Fruit fly (Drosophila melanogaster) whole organism, wandering third instar larva: ENCODE results near the gene Tbh.

ENCODE experiments used
- Abd-B ChIP-seq: fragments of >200 bp; optimal IDR thresholded peaks from 2 replicates; lab custom pipeline; 2017; ENCODE audit warnings: missing biosample characterization, missing genetic modification characterization
- CG32264 ChIP-seq: fragments of 200-800 bp; sonication (Bioruptor generic); optimal IDR thresholded peaks from 2 replicates; lab custom pipeline; 2016; ENCODE audit warnings: missing biosample characterization, missing genetic modification characterization
- CG9705 ChIP-seq: fragments of 200-800 bp; sonication (Bioruptor generic); optimal IDR thresholded peaks from 2 replicates; lab custom pipeline; 2018; ENCODE audit warnings: missing biosample characterization, mild to moderate bottlenecking, missing genetic modification characterization
- CrebA ChIP-seq: fragments of 200-800 bp; sonication (Bioruptor generic); optimal IDR thresholded peaks from 2 replicates; lab custom pipeline; 2016; ENCODE audit warnings: missing biosample characterization, mild to moderate bottlenecking, missing genetic modification characterization, borderline replicate concordance
- Dfd ChIP-seq: fragments of >200 bp; optimal IDR thresholded peaks from 2 replicates; lab custom pipeline; 2017; ENCODE audit warnings: missing biosample characterization, missing genetic modification characterization
- Dif ChIP-seq: fragments of 200-275, 200-300 bp; sonication (Bioruptor generic); optimal IDR thresholded peaks from 2 replicates; lab custom pipeline; 2018; ENCODE audit warnings: missing biosample characterization, missing genetic modification characterization; ENCODE audit not compliant: partially characterized antibody
- GATAd ChIP-seq: sonication (Bioruptor generic); optimal IDR thresholded peaks from 2 replicates; lab custom pipeline; 2016; ENCODE audit warnings: missing biosample characterization, missing genetic modification characterization
- HLH106 ChIP-seq: fragments of 200-800 bp; optimal IDR thresholded peaks from 3 replicates; lab custom pipeline; 2019; ENCODE audit warnings: missing biosample characterization, mild to moderate bottlenecking, missing genetic modification characterization, moderate library complexity
- Hnf4 ChIP-seq: fragments of 200-800 bp; sonication (Bioruptor generic); optimal IDR thresholded peaks from 2 replicates; lab custom pipeline; 2016; ENCODE audit warnings: missing biosample characterization, mild to moderate bottlenecking, missing genetic modification characterization
- Hr78 ChIP-seq: fragments of >200 bp; optimal IDR thresholded peaks from 2 replicates; lab custom pipeline; 2017; ENCODE audit warnings: missing biosample characterization, missing genetic modification characterization
- Hr83 ChIP-seq: fragments of 200-300 bp; sonication (Bioruptor generic); optimal IDR thresholded peaks from 2 replicates; lab custom pipeline; 2016; ENCODE audit warnings: missing biosample characterization, mild to moderate bottlenecking, missing genetic modification characterization, moderate library complexity; ENCODE audit not compliant: poor library complexity, severe bottlenecking
- Jra ChIP-seq: sonication (Bioruptor generic); optimal IDR thresholded peaks from 2 replicates; lab custom pipeline; 2016; ENCODE audit warnings: missing biosample characterization, missing genetic modification characterization
- Mio ChIP-seq: sonication (Bioruptor generic); optimal IDR thresholded peaks from 2 replicates; lab custom pipeline; 2016; ENCODE audit warnings: missing biosample characterization, missing genetic modification characterization
- Myc ChIP-seq: fragments of >200 bp; optimal IDR thresholded peaks from 2 replicates; lab custom pipeline; 2017
- N ChIP-seq: fragments of >200 bp; optimal IDR thresholded peaks from 2 replicates; lab custom pipeline; 2018; ENCODE audit warnings: missing biosample characterization, missing external identifiers, missing genetic modification characterization
- OdsH ChIP-seq: fragments of 200-800 bp; sonication (Bioruptor generic); optimal IDR thresholded peaks from 2 replicates; lab custom pipeline; 2016; ENCODE audit warnings: missing biosample characterization, mild to moderate bottlenecking, missing genetic modification characterization
- Rel ChIP-seq, 2 experiments: fragments of 200-800 bp; sonication (Bioruptor generic) in 1 of 2; optimal IDR thresholded peaks; 2 replicates in 1 of 2; 3 replicates in 1 of 2; lab custom pipeline; 2016 to 2019; ENCODE audit warnings: mild to moderate bottlenecking in 2 of 2, missing biosample characterization in 2 of 2, missing genetic modification characterization in 2 of 2, moderate library complexity in 1 of 2
- Sp1 ChIP-seq: fragments of 200-800 bp; sonication (Bioruptor generic); optimal IDR thresholded peaks from 3 replicates; lab custom pipeline; 2019; ENCODE audit warnings: missing biosample characterization, mild to moderate bottlenecking, missing genetic modification characterization, moderate library complexity
- Vsx2 ChIP-seq: fragments of 200-300, 225-300 bp; sonication (Bioruptor generic); optimal IDR thresholded peaks from 2 replicates; lab custom pipeline; 2018; ENCODE audit warnings: missing biosample characterization, missing genetic modification characterization; ENCODE audit not compliant: partially characterized antibody
- br ChIP-seq: fragments of 200-800 bp; sonication (Bioruptor generic); optimal IDR thresholded peaks from 2 replicates; lab custom pipeline; 2016; ENCODE audit warnings: missing biosample characterization, missing genetic modification characterization
- brk ChIP-seq: fragments of 200-800 bp; sonication (Bioruptor generic); optimal IDR thresholded peaks from 2 replicates; lab custom pipeline; 2016; ENCODE audit warnings: missing biosample characterization, mild to moderate bottlenecking, missing genetic modification characterization
- dl ChIP-seq, 2 experiments: fragments of 175-275, 200-275 bp in 1 of 2; fragments of 200-275 bp in 1 of 2; sonication (Bioruptor generic); optimal IDR thresholded peaks; lab custom pipeline; 2018; ENCODE audit warnings: mild to moderate bottlenecking in 2 of 2, missing biosample characterization in 2 of 2, missing genetic modification characterization in 2 of 2, moderate library complexity in 2 of 2; ENCODE audit not compliant: partially characterized antibody in 2 of 2, insufficient read depth in 1 of 2
- dmrt93B ChIP-seq: fragments of 200-800 bp; sonication (Bioruptor generic); optimal IDR thresholded peaks from 2 replicates; lab custom pipeline; 2018; ENCODE audit warnings: missing biosample characterization, mild to moderate bottlenecking, missing genetic modification characterization
- dsf ChIP-seq: sonication (Bioruptor generic); optimal IDR thresholded peaks from 2 replicates; lab custom pipeline; 2016; ENCODE audit warnings: missing biosample characterization, missing genetic modification characterization, borderline replicate concordance
- ey ChIP-seq: fragments of 200-800 bp; sonication (Bioruptor generic); optimal IDR thresholded peaks from 2 replicates; lab custom pipeline; 2016; ENCODE audit warnings: missing biosample characterization, missing genetic modification characterization
- foxo ChIP-seq, 2 experiments: fragments of 200-800 bp; sonication (Bioruptor generic); optimal IDR thresholded peaks; 2 replicates in 1 of 2; 3 replicates in 1 of 2; lab custom pipeline; 2016 to 2017; ENCODE audit warnings: missing biosample characterization in 2 of 2, missing genetic modification characterization in 2 of 2
- fru ChIP-seq: fragments of 200-800 bp; sonication (Bioruptor generic); optimal IDR thresholded peaks from 3 replicates; lab custom pipeline; 2016; ENCODE audit warnings: missing biosample characterization, mild to moderate bottlenecking, missing genetic modification characterization
- h ChIP-seq: fragments of 200-800 bp; sonication (Bioruptor generic); optimal IDR thresholded peaks from 3 replicates; lab custom pipeline; 2016; ENCODE audit warnings: missing biosample characterization, mild to moderate bottlenecking, missing genetic modification characterization
- jim ChIP-seq: fragments of 175-275, 200-325 bp; sonication (Bioruptor generic); optimal IDR thresholded peaks from 2 replicates; lab custom pipeline; 2016; ENCODE audit warnings: missing biosample characterization, mild to moderate bottlenecking, missing genetic modification characterization
- lola ChIP-seq: fragments of >200 bp; optimal IDR thresholded peaks from 2 replicates; lab custom pipeline; 2017; ENCODE audit warnings: missing biosample characterization, missing genetic modification characterization
- pan ChIP-seq: fragments of >200 bp; optimal IDR thresholded peaks from 2 replicates; lab custom pipeline; 2017
- psq ChIP-seq: fragments of 200-800 bp; sonication (Bioruptor generic); optimal IDR thresholded peaks from 3 replicates; lab custom pipeline; 2017; ENCODE audit warnings: missing biosample characterization, mild to moderate bottlenecking, missing genetic modification characterization, moderate library complexity
- rgr ChIP-seq: fragments of 200-800 bp; sonication (Bioruptor generic); optimal IDR thresholded peaks from 3 replicates; lab custom pipeline; 2016; ENCODE audit warnings: missing biosample characterization, mild to moderate bottlenecking, missing genetic modification characterization
- sage ChIP-seq: fragments of 200-800 bp; sonication (Bioruptor generic); optimal IDR thresholded peaks from 2 replicates; lab custom pipeline; 2016; ENCODE audit warnings: missing biosample characterization, mild to moderate bottlenecking, missing genetic modification characterization
- sv ChIP-seq: fragments of 200-800 bp; sonication (Bioruptor generic); optimal IDR thresholded peaks from 3 replicates; lab custom pipeline; 2016; ENCODE audit warnings: missing biosample characterization, missing genetic modification characterization
- tai ChIP-seq: sonication (Bioruptor generic); optimal IDR thresholded peaks from 2 replicates; lab custom pipeline; 2016; ENCODE audit warnings: missing biosample characterization, missing genetic modification characterization
- usp ChIP-seq: fragments of >200 bp; optimal IDR thresholded peaks from 2 replicates; lab custom pipeline; 2017; ENCODE audit warnings: missing biosample characterization, missing genetic modification characterization
- woc ChIP-seq: sonication (Bioruptor generic); optimal IDR thresholded peaks from 2 replicates; lab custom pipeline; 2016; ENCODE audit warnings: missing biosample characterization, mild to moderate bottlenecking, missing genetic modification characterization

Tbh gene

DNA sequence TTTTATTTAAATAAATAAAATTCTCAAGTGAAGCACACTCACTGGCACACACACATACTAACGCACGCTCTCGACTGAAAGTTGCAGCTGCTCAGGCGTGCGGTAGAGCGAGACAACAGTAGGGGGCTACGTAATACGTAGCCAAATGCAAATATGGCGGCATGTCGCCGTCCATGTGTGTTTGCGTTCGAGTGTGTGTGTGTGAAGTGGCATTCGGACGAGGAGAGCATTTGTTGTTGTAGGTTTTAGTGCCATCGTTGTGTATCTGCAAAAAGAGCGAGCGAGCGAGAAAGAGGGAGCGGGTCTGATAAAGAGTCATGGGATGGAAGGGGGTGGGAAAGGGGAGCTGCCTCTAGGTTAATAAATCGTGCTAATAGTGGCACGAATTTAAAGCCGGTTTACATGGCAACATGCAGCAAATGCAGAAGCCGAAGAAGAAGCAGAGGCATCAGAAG is 63.0 kb downstream of the Tbh start:
- TF ChIP-seq Dif (GFP tag; lab: Kevin White, UChicago): peak; percentile 23
- TF ChIP-seq Abd-B (GFP tag; lab: Kevin White, UChicago): no peak
- TF ChIP-seq N (GFP tag; lab: Kevin White, UChicago): peak; percentile 31
- TF ChIP-seq fru (GFP tag; lab: Kevin White, UChicago): peak; percentile 37
- TF ChIP-seq foxo (GFP tag; optimal IDR thresholded peaks at IDR 0.05; lab: Kevin White, UChicago): peak; percentile 6 to 20
- TF ChIP-seq psq (GFP tag; lab: Kevin White, UChicago): peak; percentile 52
- no peak for TF ChIP-seq sage (GFP tag; lab: Kevin White, UChicago)
- TF ChIP-seq dsf (GFP tag; lab: Kevin White, UChicago): no peak
- TF ChIP-seq usp (GFP tag; lab: Kevin White, UChicago): no peak
- peak; percentile 53 for TF ChIP-seq Hr83
- no peak for TF ChIP-seq Dfd (GFP tag; lab: Kevin White, UChicago)
- TF ChIP-seq br (GFP tag; lab: Kevin White, UChicago): peak; percentile 23
- no peak for TF ChIP-seq GATAd (GFP tag; lab: Kevin White, UChicago)
- peak in 1 of 2 experiments; percentile 76 for TF ChIP-seq dl (GFP tag; optimal IDR thresholded peaks at IDR 0.05; lab: Kevin White, UChicago; ENCODE audit: insufficient read depth in 1 of 2, partially characterized antibody in 2 of 2)
- TF ChIP-seq Vsx2 (GFP tag; lab: Kevin White, UChicago): no peak
- TF ChIP-seq rgr: peak; percentile 33
- TF ChIP-seq dmrt93B: no peak
- TF ChIP-seq brk (GFP tag; lab: Kevin White, UChicago): peak; percentile 70
- TF ChIP-seq CG32264 (GFP tag; lab: Kevin White, UChicago): no peak
- peak; percentile 78 for TF ChIP-seq h (GFP tag; lab: Kevin White, UChicago)
- TF ChIP-seq woc (GFP tag; lab: Kevin White, UChicago): no peak
- TF ChIP-seq sv (GFP tag; lab: Kevin White, UChicago): no peak
- no peak for TF ChIP-seq Myc (lab: Kevin White, UChicago)
- TF ChIP-seq ey: no peak
- peak; percentile 59 for TF ChIP-seq Hnf4 (GFP tag; lab: Kevin White, UChicago)
- no peak for TF ChIP-seq tai (GFP tag; lab: Kevin White, UChicago)
- peak; percentile 77 for TF ChIP-seq CrebA (GFP tag; lab: Kevin White, UChicago)
- no peak for TF ChIP-seq Mio (GFP tag; lab: Kevin White, UChicago)
- no peak for TF ChIP-seq jim
- TF ChIP-seq HLH106 (tag; lab: Kevin White, UChicago): no peak
- TF ChIP-seq lola (GFP tag; lab: Kevin White, UChicago): no peak
- TF ChIP-seq Rel (GFP tag; optimal IDR thresholded peaks at IDR 0.05; lab: Kevin White, UChicago): peak; percentile 22
- TF ChIP-seq Rel (tag; optimal IDR thresholded peaks at IDR 0.05; lab: Kevin White, UChicago): peak; percentile 85
- no peak for TF ChIP-seq OdsH (GFP tag; lab: Kevin White, UChicago)
- no peak for TF ChIP-seq CG9705
- TF ChIP-seq Jra (GFP tag; lab: Kevin White, UChicago): peak; percentile 65
- TF ChIP-seq Hr78: no peak
- no peak for TF ChIP-seq pan
- TF ChIP-seq Sp1 (GFP tag; lab: Kevin White, UChicago): peak; percentile 13

DNA sequence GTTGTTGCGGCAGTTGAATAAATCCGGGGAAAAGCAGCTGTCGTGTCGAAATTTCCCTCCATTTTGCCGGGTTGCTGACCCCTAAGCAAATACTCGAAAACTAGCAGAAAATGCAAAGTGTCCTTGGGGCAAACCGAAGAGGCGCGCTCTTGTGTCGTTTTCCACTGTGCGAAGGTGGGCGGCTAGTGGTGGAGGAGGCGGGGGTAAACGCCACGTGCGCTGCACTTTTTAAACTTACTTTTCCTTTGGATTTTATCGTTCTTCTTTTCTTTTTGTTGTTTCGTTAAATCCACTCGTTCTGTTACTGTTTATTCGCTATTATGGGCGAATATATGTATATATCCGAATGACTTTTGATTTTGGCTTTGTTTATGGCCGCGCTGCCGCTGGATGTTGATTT is 64.1 kb downstream of the Tbh start:
- TF ChIP-seq Vsx2 (GFP tag; lab: Kevin White, UChicago) (no peak), Dif (GFP tag; lab: Kevin White, UChicago) (no peak), jim (no peak), dmrt93B (no peak), OdsH (GFP tag; lab: Kevin White, UChicago) (no peak), N (GFP tag; lab: Kevin White, UChicago) (no peak), pan (no peak), Jra (GFP tag; lab: Kevin White, UChicago) (no peak), Dfd (GFP tag; lab: Kevin White, UChicago) (no peak), tai (GFP tag; lab: Kevin White, UChicago) (no peak), fru (GFP tag; lab: Kevin White, UChicago) (no peak)
